Worm (Caenorhabditis elegans) whole organism, L1 larva: Measurements from ENCODE around the gene ptd-2.
A peak's percentile ranks its signal among the peaks of the same experiment; 100 is the strongest.

Experiments used
- C16A3.4 ChIP-seq: fragments of 150-350 bp; optimal IDR thresholded peaks from 2 replicates; lab custom pipeline; 2014; ENCODE audit warnings: missing biosample characterization, missing genetic modification characterization
- C34B4.2 ChIP-seq: sonication (generic microtip); optimal IDR thresholded peaks from 2 replicates; lab custom pipeline; 2017; ENCODE audit warnings: mild to moderate bottlenecking, missing genetic modification characterization, missing compliant biosample characterization
- aly-2 ChIP-seq: fragments of 150-350 bp; optimal IDR thresholded peaks from 2 replicates; lab custom pipeline; 2014; ENCODE audit warnings: missing biosample characterization, missing genetic modification characterization
- ama-1 ChIP-seq: fragments of 150-350 bp; optimal IDR thresholded peaks from 2 replicates; lab custom pipeline; 2014
- ceh-63 ChIP-seq: fragments of 200-800 bp; sonication (Bioruptor generic); optimal IDR thresholded peaks from 2 replicates; lab custom pipeline; 2018; ENCODE audit warnings: mild to moderate bottlenecking, missing genetic modification characterization, missing compliant biosample characterization
- ceh-8 ChIP-seq: fragments of 200-800 bp; sonication (Bioruptor generic); optimal IDR thresholded peaks from 2 replicates; lab custom pipeline; 2018; ENCODE audit warnings: mild to moderate bottlenecking, missing genetic modification characterization, moderate library complexity, missing compliant biosample characterization
- ceh-90 ChIP-seq: sonication (generic microtip); optimal IDR thresholded peaks from 2 replicates; lab custom pipeline; 2016; ENCODE audit warnings: missing genetic modification characterization, missing compliant biosample characterization
- dsc-1 ChIP-seq: sonication (generic microtip); optimal IDR thresholded peaks from 2 replicates; lab custom pipeline; 2016; ENCODE audit warnings: mild to moderate bottlenecking, missing genetic modification characterization, missing compliant biosample characterization
- efl-1 ChIP-seq, 4 experiments: fragments of 150-350 bp; optimal IDR thresholded peaks in 3 of 4; peaks in 1 of 4; 1 replicate in 1 of 4; 2 replicates in 3 of 4; lab custom pipeline; 2014; ENCODE audit warnings: missing biosample characterization in 2 of 4, missing genetic modification characterization in 2 of 4, missing genetic modification reagents in 2 of 4
- elt-2 ChIP-seq: sonication (generic microtip); optimal IDR thresholded peaks from 2 replicates; lab custom pipeline; 2016; ENCODE audit warnings: missing genetic modification characterization, mild to moderate bottlenecking, inconsistent platforms, missing compliant biosample characterization, missing genetic modification reagents
- elt-3 ChIP-seq, 6 experiments: fragments of 150-350 bp in 1 of 6; sonication (generic microtip); optimal IDR thresholded peaks; 2 replicates each; lab custom pipeline; 2017 to 2018; ENCODE audit warnings: missing biosample characterization in 6 of 6, missing genetic modification characterization in 6 of 6, inconsistent platforms in 1 of 6
- fkh-10 ChIP-seq: sonication (generic microtip); optimal IDR thresholded peaks from 2 replicates; lab custom pipeline; 2017; ENCODE audit warnings: missing biosample characterization, missing genetic modification reagents, missing genetic modification characterization
- fkh-8 ChIP-seq: sonication (generic microtip); optimal IDR thresholded peaks from 2 replicates; lab custom pipeline; 2016; ENCODE audit warnings: mild to moderate bottlenecking, missing genetic modification characterization, missing compliant biosample characterization
- hlh-4 ChIP-seq: sonication (generic microtip); optimal IDR thresholded peaks from 2 replicates; lab custom pipeline; 2016; ENCODE audit warnings: mild to moderate bottlenecking, missing genetic modification characterization, missing compliant biosample characterization
- hpl-2 ChIP-seq: fragments of 150-350 bp; optimal IDR thresholded peaks from 2 replicates; lab custom pipeline; 2014; ENCODE audit warnings: missing biosample characterization, missing genetic modification reagents, missing genetic modification characterization
- jun-1 ChIP-seq: fragments of 150-350 bp; optimal IDR thresholded peaks from 2 replicates; lab custom pipeline; 2014; ENCODE audit warnings: missing biosample characterization, missing genetic modification reagents, missing genetic modification characterization
- lin-13 ChIP-seq: fragments of 150-350 bp; optimal IDR thresholded peaks from 2 replicates; lab custom pipeline; 2014; ENCODE audit warnings: missing biosample characterization, missing genetic modification reagents, missing genetic modification characterization
- lin-14 ChIP-seq: fragments of 200-800 bp; sonication (Bioruptor generic); optimal IDR thresholded peaks from 2 replicates; lab custom pipeline; 2018; ENCODE audit warnings: mild to moderate bottlenecking, missing genetic modification characterization, moderate library complexity, missing compliant biosample characterization
- mep-1 ChIP-seq: fragments of 150-350 bp; optimal IDR thresholded peaks from 2 replicates; lab custom pipeline; 2014; ENCODE audit warnings: missing biosample characterization, missing genetic modification characterization
- nhr-12 ChIP-seq: sonication (generic microtip); optimal IDR thresholded peaks from 2 replicates; lab custom pipeline; 2017; ENCODE audit warnings: missing biosample characterization, missing genetic modification characterization
- nhr-20 ChIP-seq: sonication (generic microtip); optimal IDR thresholded peaks from 2 replicates; lab custom pipeline; 2016; ENCODE audit warnings: mild to moderate bottlenecking, missing genetic modification characterization, missing compliant biosample characterization
- nhr-237 ChIP-seq: fragments of 150-350 bp; optimal IDR thresholded peaks from 2 replicates; lab custom pipeline; 2014; ENCODE audit warnings: missing biosample characterization, missing genetic modification characterization
- nhr-47 ChIP-seq: sonication (generic microtip); optimal IDR thresholded peaks from 2 replicates; lab custom pipeline; 2016; ENCODE audit warnings: mild to moderate bottlenecking, missing genetic modification characterization, moderate library complexity, missing compliant biosample characterization
- nhr-71 ChIP-seq: sonication (generic microtip); optimal IDR thresholded peaks from 2 replicates; lab custom pipeline; 2016; ENCODE audit warnings: mild to moderate bottlenecking, missing genetic modification characterization, moderate library complexity, missing compliant biosample characterization
- nhr-76 ChIP-seq: sonication (generic microtip); optimal IDR thresholded peaks from 2 replicates; lab custom pipeline; 2017; ENCODE audit warnings: missing biosample characterization, missing genetic modification characterization
- nhr-90 ChIP-seq: sonication (generic microtip); optimal IDR thresholded peaks from 2 replicates; lab custom pipeline; 2016; ENCODE audit warnings: mild to moderate bottlenecking, missing genetic modification characterization, missing compliant biosample characterization; ENCODE audit not compliant: poor library complexity
- pax-3 ChIP-seq: fragments of 200-800 bp; sonication (Bioruptor generic); optimal IDR thresholded peaks from 2 replicates; lab custom pipeline; 2018; ENCODE audit warnings: mild to moderate bottlenecking, missing genetic modification characterization, moderate library complexity, missing compliant biosample characterization
- snu-23 ChIP-seq: sonication (generic microtip); optimal IDR thresholded peaks from 2 replicates; lab custom pipeline; 2016; ENCODE audit warnings: missing genetic modification characterization, missing compliant biosample characterization
- sox-4 ChIP-seq: sonication (generic microtip); optimal IDR thresholded peaks from 2 replicates; lab custom pipeline; 2016; ENCODE audit warnings: missing genetic modification characterization, missing compliant biosample characterization
- sptf-1 ChIP-seq: fragments of 150-350 bp; optimal IDR thresholded peaks from 2 replicates; lab custom pipeline; 2014; ENCODE audit warnings: missing biosample characterization, missing genetic modification characterization
- sup-37 ChIP-seq: fragments of 200-800 bp; sonication (Bioruptor generic); optimal IDR thresholded peaks from 2 replicates; lab custom pipeline; 2018; ENCODE audit warnings: mild to moderate bottlenecking, missing genetic modification characterization, missing compliant biosample characterization
- swsn-7 ChIP-seq: sonication (generic microtip); optimal IDR thresholded peaks from 2 replicates; lab custom pipeline; 2016; ENCODE audit warnings: missing genetic modification characterization, missing compliant biosample characterization
- tbx-2 ChIP-seq: sonication (generic microtip); optimal IDR thresholded peaks from 2 replicates; lab custom pipeline; 2016; ENCODE audit warnings: missing genetic modification characterization, missing compliant biosample characterization
- unc-30 ChIP-seq: sonication (generic microtip); optimal IDR thresholded peaks from 2 replicates; lab custom pipeline; 2017; ENCODE audit warnings: missing biosample characterization, missing genetic modification characterization
- unc-86 ChIP-seq: sonication (generic microtip); optimal IDR thresholded peaks from 2 replicates; lab custom pipeline; 2016; ENCODE audit warnings: missing genetic modification characterization, missing compliant biosample characterization
- xbp-1 ChIP-seq: sonication (generic microtip); optimal IDR thresholded peaks from 2 replicates; lab custom pipeline; 2016; ENCODE audit warnings: missing genetic modification characterization, missing compliant biosample characterization
- ztf-4 ChIP-seq: fragments of 150-350 bp; optimal IDR thresholded peaks from 2 replicates; lab custom pipeline; 2014; ENCODE audit warnings: missing biosample characterization, missing genetic modification characterization

Gene ptd-2

ce11 chrV:9255480-9255879, 5.4 kb downstream of the ptd-2 start (continued):
- TF ChIP-seq unc-30 (tag; lab: Kevin White, UChicago): no peak

ce11 chrV:9257467-9257866, 7.4 kb downstream of the ptd-2 start, which contains the start of gene F07C3.16:
Gene F07C3.16 (minus strand): TSS chrV:9257567.
- TF ChIP-seq jun-1 (tag; lab: Kevin White, UChicago) (no peak), nhr-237 (tag; lab: Kevin White, UChicago) (no peak), snu-23 (no peak), sup-37 (no peak), C34B4.2 (tag; lab: Kevin White, UChicago) (no peak), ceh-63 (GFP tag; lab: Kevin White, UChicago) (no peak), lin-13 (GFP tag; lab: Kevin White, UChicago) (no peak), mep-1 (tag; lab: Kevin White, UChicago) (no peak), nhr-76 (tag; lab: Kevin White, UChicago) (no peak)

- TF ChIP-seq nhr-90 (tag; lab: Kevin White, UChicago): no peak
- TF ChIP-seq swsn-7 (tag; lab: Kevin White, UChicago): peak; percentile 12
- TF ChIP-seq nhr-12: no peak
- TF ChIP-seq fkh-8 (tag; lab: Kevin White, UChicago): peak; percentile 84
- no peak for TF ChIP-seq lin-14 (GFP tag; lab: Kevin White, UChicago)
- peak; percentile 43 for TF ChIP-seq nhr-47 (tag; lab: Kevin White, UChicago)
- TF ChIP-seq sox-4: peak; percentile 68
- peak; percentile 80 for TF ChIP-seq nhr-71 (tag; lab: Kevin White, UChicago)
- peak; percentile 58 for TF ChIP-seq hlh-4
- peak; percentile 60 for TF ChIP-seq pax-3 (tag; lab: Kevin White, UChicago)
- TF ChIP-seq dsc-1 (tag; lab: Kevin White, UChicago): peak; percentile 73
These were observed 10.4 kb downstream of the ptd-2 start for ce11 chrV:9260411-9260810.

ce11 chrV:9261492-9261891, 11.5 kb downstream of the ptd-2 start, which contains the start of gene nhr-36:
Gene nhr-36 (minus strand): TSS chrV:9261592.
- TF ChIP-seq unc-30 (tag; lab: Kevin White, UChicago) (no peak), fkh-8 (tag; lab: Kevin White, UChicago) (peak; percentile 24), ceh-90 (tag; lab: Kevin White, UChicago) (no peak), aly-2 (tag; lab: Kevin White, UChicago) (no peak), nhr-71 (tag; lab: Kevin White, UChicago) (peak; percentile 36), tbx-2 (tag; lab: Kevin White, UChicago) (no peak), nhr-47 (tag; lab: Kevin White, UChicago) (peak; percentile 32), ama-1 (lab: Kevin White, UChicago) (no peak)

ce11 chrV:9262708-9263107, 12.7 kb downstream of the ptd-2 start:
- TF ChIP-seq elt-2 (peak; percentile 10), sptf-1 (tag; lab: Kevin White, UChicago) (no peak), nhr-20 (peak; percentile 13)
- TF ChIP-seq, all 84 proteins: peak for 2

ce11 chrV:9266399-9266798, 16.4 kb downstream of the ptd-2 start, which contains the start of gene slc-17.7:
Gene slc-17.7 (minus strand): TSS chrV:9266499.
- TF ChIP-seq snu-23: no peak
- TF ChIP-seq ama-1 (lab: Kevin White, UChicago): no peak
- no peak for TF ChIP-seq efl-1 (optimal IDR thresholded peaks at IDR 0.05; lab: Kevin White, UChicago)
- no peak for TF ChIP-seq efl-1 (GFP tag; optimal IDR thresholded peaks at IDR 0.05 in 1 of 2; lab: Kevin White, UChicago)
- no peak for TF ChIP-seq C16A3.4 (tag; lab: Kevin White, UChicago)
- TF ChIP-seq elt-3 (tag; optimal IDR thresholded peaks at IDR 0.05; lab: Kevin White, UChicago): no peak
- no peak for TF ChIP-seq fkh-10 (GFP tag; lab: Kevin White, UChicago)
- no peak for TF ChIP-seq hpl-2 (GFP tag; lab: Kevin White, UChicago)
- TF ChIP-seq nhr-76 (tag; lab: Kevin White, UChicago): no peak
- no peak for TF ChIP-seq ceh-8
- no peak for TF ChIP-seq xbp-1 (tag; lab: Kevin White, UChicago)
- TF ChIP-seq nhr-12: no peak
- no peak for TF ChIP-seq unc-86 (tag; lab: Kevin White, UChicago)
- no peak for TF ChIP-seq hlh-4
- TF ChIP-seq ztf-4 (tag; lab: Kevin White, UChicago): no peak
